Worm (Caenorhabditis elegans) whole organism, young adult: ENCODE measurements around the gene F36H5.4.

ENCODE experiments used
- F23B12.7 ChIP-seq: sonication (generic microtip); optimal IDR thresholded peaks from 2 replicates; lab custom pipeline; 2017; ENCODE audit warnings: missing genetic modification characterization, mild to moderate bottlenecking, missing compliant biosample characterization, antibody characterized with exemption, moderate library complexity; ENCODE audit not compliant: insufficient read depth
- F57C9.4 ChIP-seq: sonication (generic microtip); optimal IDR thresholded peaks from 2 replicates; lab custom pipeline; 2017; ENCODE audit warnings: mild to moderate bottlenecking, missing genetic modification characterization, missing compliant biosample characterization
- bed-2 ChIP-seq: fragments of 200-800 bp; sonication (Bioruptor generic); IDR thresholded peaks from 2 replicates; pipeline ENCODE4 v1.3.6; 2022; ENCODE audit warnings: missing genetic modification reagents, missing genetic modification characterization, missing compliant biosample characterization
- mel-28 ChIP-seq: sonication (generic microtip); optimal IDR thresholded peaks from 2 replicates; lab custom pipeline; 2016; ENCODE audit warnings: borderline replicate concordance, mild to moderate bottlenecking, missing genetic modification characterization, missing compliant biosample characterization
- nfya-1 ChIP-seq: sonication (generic microtip); optimal IDR thresholded peaks from 2 replicates; lab custom pipeline; 2017; ENCODE audit warnings: antibody characterized with exemption, missing compliant biosample characterization, missing genetic modification characterization, borderline replicate concordance; ENCODE audit not compliant: insufficient read depth
- unc-130 ChIP-seq: sonication (generic microtip); optimal IDR thresholded peaks from 2 replicates; lab custom pipeline; 2016; ENCODE audit warnings: missing genetic modification reagents, missing genetic modification characterization, missing compliant biosample characterization
- unc-62 ChIP-seq: fragments of 150-350 bp; optimal IDR thresholded peaks from 2 replicates; lab custom pipeline; 2014; ENCODE audit warnings: missing biosample characterization, missing genetic modification reagents, missing genetic modification characterization

ce11 chrII:1742535-1742934 lies 19.1 kb upstream of the F36H5.4 start, which contains the start of gene F36H5.12:
- no peak for TF ChIP-seq F23B12.7
- no peak for TF ChIP-seq nfya-1 (tag; lab: Kevin White, UChicago)
- TF ChIP-seq unc-62 (GFP tag; lab: Kevin White, UChicago) = no peak
- no peak for TF ChIP-seq F57C9.4 (tag; lab: Kevin White, UChicago)
- no peak for TF ChIP-seq unc-130
- TF ChIP-seq bed-2 = no peak
- TF ChIP-seq mel-28 (tag; lab: Kevin White, UChicago) = no peak
